Worm (Caenorhabditis elegans): ENCODE measurements around the gene dcn-1.
A peak's percentile ranks its signal among the peaks of the same experiment; 100 is the strongest.

ce11 chrIII:4284732-4285165 is 29.0 kb upstream of the dcn-1 start:
- no peak for TF ChIP-seq him-1 (tag; optimal IDR thresholded peaks at IDR 0.05)
- TF ChIP-seq W03F9.2 (tag; optimal IDR thresholded peaks at IDR 0.05) = peak; percentile 50
- TF ChIP-seq dao-5 (tag; optimal IDR thresholded peaks at IDR 0.05) = no peak
